Fruit fly (Drosophila melanogaster) whole organism, embryonic: ENCODE measurements around the gene Hayan.

ENCODE experiments used
- CG10147 ChIP-seq: fragments of 200-800 bp; sonication (Bioruptor generic); optimal IDR thresholded peaks from 2 replicates; lab custom pipeline; 2019; ENCODE audit warnings: missing biosample characterization, mild to moderate bottlenecking, missing genetic modification characterization, moderate library complexity
- CG12942 ChIP-seq: fragments of 200-800 bp; sonication (Bioruptor generic); optimal IDR thresholded peaks from 3 replicates; lab custom pipeline; 2016; ENCODE audit warnings: missing biosample characterization, missing genetic modification characterization
- CG15011 ChIP-seq: fragments of 200-800 bp; sonication (Bioruptor generic); optimal IDR thresholded peaks from 3 replicates; lab custom pipeline; 2018; ENCODE audit warnings: missing biosample characterization, mild to moderate bottlenecking, missing genetic modification characterization
- CG15696 ChIP-seq: fragments of 200-800 bp; sonication (Bioruptor generic); optimal IDR thresholded peaks from 2 replicates; lab custom pipeline; 2019; ENCODE audit warnings: missing biosample characterization, mild to moderate bottlenecking, missing genetic modification characterization, moderate library complexity
- CG17186 ChIP-seq: fragments of 200-800 bp; sonication (Bioruptor generic); optimal IDR thresholded peaks from 3 replicates; lab custom pipeline; 2017; ENCODE audit warnings: missing biosample characterization, missing genetic modification reagents, missing genetic modification characterization
- CG17385 ChIP-seq: fragments of 200-800 bp; sonication (Bioruptor generic); optimal IDR thresholded peaks from 3 replicates; lab custom pipeline; 2018; ENCODE audit warnings: missing biosample characterization, mild to moderate bottlenecking, missing genetic modification characterization
- CG2678 ChIP-seq: fragments of 200-800 bp; sonication (Bioruptor generic); optimal IDR thresholded peaks from 3 replicates; lab custom pipeline; 2019; ENCODE audit warnings: missing biosample characterization, mild to moderate bottlenecking, missing genetic modification characterization, moderate library complexity
- CG3281 ChIP-seq: fragments of 200-800 bp; sonication (Bioruptor generic); optimal IDR thresholded peaks from 3 replicates; lab custom pipeline; 2017; ENCODE audit warnings: missing biosample characterization, mild to moderate bottlenecking, missing genetic modification characterization
- CG33213 ChIP-seq: fragments of 200-800 bp; sonication (Bioruptor generic); optimal IDR thresholded peaks from 3 replicates; lab custom pipeline; 2016; ENCODE audit warnings: missing biosample characterization, missing genetic modification characterization
- CG34422 ChIP-seq: fragments of 200-800 bp; sonication (Bioruptor generic); IDR thresholded peaks from 3 replicates; pipeline ENCODE4 v1.3.6; 2022; ENCODE audit warnings: missing biosample characterization, missing genetic modification characterization
- CG4282 ChIP-seq: fragments of 200-800 bp; sonication (Bioruptor generic); optimal IDR thresholded peaks from 2 replicates; lab custom pipeline; 2016; ENCODE audit warnings: missing biosample characterization, missing genetic modification characterization
- CG7963 ChIP-seq: fragments of 200-800 bp; sonication (Bioruptor generic); IDR thresholded peaks from 3 replicates; pipeline ENCODE4 v1.3.6; 2022; ENCODE audit warnings: missing biosample characterization, missing genetic modification characterization; ENCODE audit not compliant: partially characterized antibody
- CG7987 ChIP-seq: fragments of 200-800 bp; sonication (Bioruptor generic); optimal IDR thresholded peaks from 2 replicates; lab custom pipeline; 2018; ENCODE audit warnings: missing biosample characterization, mild to moderate bottlenecking, missing genetic modification characterization, moderate library complexity
- CG8924 ChIP-seq: fragments of 200-800 bp; optimal IDR thresholded peaks from 3 replicates; lab custom pipeline; 2019; ENCODE audit warnings: missing biosample characterization, mild to moderate bottlenecking, missing genetic modification characterization, moderate library complexity
- Camta ChIP-seq: fragments of 200-800 bp; sonication (Bioruptor generic); optimal IDR thresholded peaks from 2 replicates; lab custom pipeline; 2016; ENCODE audit warnings: missing biosample characterization, missing genetic modification characterization
- CkIIα-i1 ChIP-seq: fragments of 200-800 bp; sonication (Bioruptor generic); IDR thresholded peaks from 2 replicates; pipeline ENCODE4 v1.3.6; 2022; ENCODE audit warnings: missing biosample characterization, missing genetic modification characterization
- CoRest ChIP-seq: fragments of 200-800 bp; sonication (Bioruptor generic); optimal IDR thresholded peaks from 3 replicates; lab custom pipeline; 2018; ENCODE audit warnings: missing biosample characterization, mild to moderate bottlenecking, missing genetic modification characterization, moderate library complexity
- D19A ChIP-seq: fragments of 200-800 bp; optimal IDR thresholded peaks from 3 replicates; lab custom pipeline; 2019; ENCODE audit warnings: missing biosample characterization, mild to moderate bottlenecking, missing genetic modification characterization, moderate library complexity
- Dip2 ChIP-seq: fragments of 200-800 bp; sonication (Bioruptor generic); IDR thresholded peaks from 2 replicates; pipeline ENCODE4 v1.3.6; 2022; ENCODE audit warnings: missing biosample characterization, missing genetic modification characterization
- Dip3 ChIP-seq: fragments of 200-800 bp; sonication (Bioruptor generic); optimal IDR thresholded peaks from 3 replicates; lab custom pipeline; 2016; ENCODE audit warnings: missing biosample characterization, missing genetic modification characterization
- Dp ChIP-seq: fragments of 200-800 bp; sonication (Bioruptor generic); optimal IDR thresholded peaks from 2 replicates; lab custom pipeline; 2018; ENCODE audit warnings: missing biosample characterization, mild to moderate bottlenecking, missing genetic modification characterization, moderate library complexity
- Ets65A ChIP-seq: fragments of 200-800 bp; sonication (Bioruptor generic); peaks from one replicate; lab custom pipeline; 2016; ENCODE audit warnings: missing biosample characterization, missing genetic modification characterization
- GATAe ChIP-seq: fragments of 200-800 bp; sonication (Bioruptor generic); conservative IDR thresholded peaks from 2 replicates; pipeline ENCODE4 v1.3.6; 2022; ENCODE audit warnings: missing biosample characterization, missing genetic modification characterization
- HLH54F ChIP-seq: fragments of 200-800 bp; sonication (Bioruptor generic); optimal IDR thresholded peaks from 3 replicates; lab custom pipeline; 2016; ENCODE audit warnings: missing biosample characterization, missing genetic modification characterization
- Mrtf ChIP-seq: fragments of 200-800 bp; sonication (Bioruptor generic); IDR thresholded peaks from 3 replicates; pipeline ENCODE4 v1.3.6; 2022; ENCODE audit warnings: missing biosample characterization, missing genetic modification characterization
- Optix ChIP-seq: fragments of 200-800 bp; sonication (Bioruptor generic); IDR thresholded peaks from 3 replicates; pipeline ENCODE4 v1.3.6; 2022; ENCODE audit warnings: missing biosample characterization, missing genetic modification characterization
- Sox100B ChIP-seq: fragments of 200-800 bp; sonication (Bioruptor generic); optimal IDR thresholded peaks from 3 replicates; lab custom pipeline; 2018; ENCODE audit warnings: missing biosample characterization, mild to moderate bottlenecking, missing genetic modification characterization
- Spps ChIP-seq: fragments of 200-800 bp; sonication (Bioruptor generic); optimal IDR thresholded peaks from 2 replicates; lab custom pipeline; 2018; ENCODE audit warnings: missing biosample characterization, mild to moderate bottlenecking, missing genetic modification characterization
- Sry-δ ChIP-seq: fragments of 200-800 bp; sonication (Bioruptor generic); optimal IDR thresholded peaks from 2 replicates; lab custom pipeline; 2016; ENCODE audit warnings: missing biosample characterization, missing genetic modification characterization
- TFAM ChIP-seq: fragments of 200-800 bp; sonication (Bioruptor generic); optimal IDR thresholded peaks from 2 replicates; lab custom pipeline; 2017; ENCODE audit warnings: missing biosample characterization, missing genetic modification characterization, inconsistent platforms
- Trl ChIP-seq, 3 experiments: fragments of >200 bp in 2 of 3; fragments of 200-800 bp in 1 of 3; sonication (Bioruptor generic) in 1 of 3; optimal IDR thresholded peaks; 2 replicates in 1 of 3; 3 replicates in 2 of 3; lab custom pipeline; 2016 to 2017; ENCODE audit warnings: missing biosample characterization in 1 of 3, missing genetic modification characterization in 1 of 3
- aop ChIP-seq: fragments of 200-800 bp; sonication (Bioruptor generic); IDR thresholded peaks from 2 replicates; pipeline ENCODE4 v1.3.6; 2022; ENCODE audit warnings: missing biosample characterization, missing genetic modification characterization
- ato ChIP-seq: fragments of 200-800 bp; sonication (Bioruptor generic); IDR thresholded peaks from 2 replicates; pipeline ENCODE4 v1.3.6; 2022; ENCODE audit warnings: missing biosample characterization, missing genetic modification characterization; ENCODE audit not compliant: partially characterized antibody
- crc ChIP-seq: fragments of 200-800 bp; sonication (Bioruptor generic); optimal IDR thresholded peaks from 2 replicates; lab custom pipeline; 2016; ENCODE audit warnings: missing biosample characterization, missing genetic modification characterization
- crp ChIP-seq, 2 experiments: fragments of 200-800 bp; sonication (Bioruptor generic); optimal IDR thresholded peaks; 2 replicates in 1 of 2; 3 replicates in 1 of 2; lab custom pipeline; 2017; ENCODE audit warnings: missing biosample characterization in 2 of 2, missing genetic modification characterization in 2 of 2, mild to moderate bottlenecking in 1 of 2, moderate library complexity in 1 of 2
- da ChIP-seq: fragments of 200-800 bp; sonication (Bioruptor generic); optimal IDR thresholded peaks from 2 replicates; lab custom pipeline; 2016; ENCODE audit warnings: missing biosample characterization, missing genetic modification characterization
- exex ChIP-seq: fragments of 200-800 bp; sonication (Bioruptor generic); optimal IDR thresholded peaks from 4 replicates; lab custom pipeline; 2018; ENCODE audit warnings: missing biosample characterization, mild to moderate bottlenecking, missing genetic modification characterization, moderate library complexity
- her ChIP-seq: fragments of 200-800 bp; sonication (Bioruptor generic); optimal IDR thresholded peaks from 2 replicates; lab custom pipeline; 2016; ENCODE audit warnings: missing biosample characterization, missing genetic modification characterization
- insv ChIP-seq, 2 experiments: fragments of 200-800 bp; sonication (Bioruptor generic); optimal IDR thresholded peaks; 3 replicates each; lab custom pipeline; 2016 to 2018; ENCODE audit warnings: missing biosample characterization in 2 of 2, missing genetic modification characterization in 2 of 2
- jumu ChIP-seq: fragments of 200-800 bp; sonication (Bioruptor generic); optimal IDR thresholded peaks from 3 replicates; lab custom pipeline; 2016; ENCODE audit warnings: missing biosample characterization, missing genetic modification characterization
- ken ChIP-seq: fragments of 200-800 bp; sonication (Bioruptor generic); IDR thresholded peaks from 3 replicates; pipeline ENCODE4 v1.3.6; 2022; ENCODE audit warnings: missing biosample characterization, missing genetic modification characterization
- knrl ChIP-seq: fragments of 200-800 bp; sonication (Bioruptor generic); IDR thresholded peaks from 3 replicates; pipeline ENCODE4 v1.3.6; 2022; ENCODE audit warnings: missing biosample characterization, missing genetic modification characterization; ENCODE audit not compliant: partially characterized antibody
- maf-S ChIP-seq: fragments of 200-800 bp; sonication (Bioruptor generic); optimal IDR thresholded peaks from 2 replicates; lab custom pipeline; 2016; ENCODE audit warnings: missing biosample characterization, missing genetic modification characterization
- oc ChIP-seq: fragments of 200-800 bp; sonication (Bioruptor generic); optimal IDR thresholded peaks from 2 replicates; lab custom pipeline; 2018; ENCODE audit warnings: missing biosample characterization, mild to moderate bottlenecking, missing genetic modification characterization, moderate library complexity
- odd ChIP-seq: fragments of 200-800 bp; sonication (Bioruptor generic); optimal IDR thresholded peaks from 2 replicates; lab custom pipeline; 2017; ENCODE audit warnings: missing biosample characterization, mild to moderate bottlenecking, missing genetic modification characterization
- org-1 ChIP-seq: fragments of 200-800 bp; sonication (Bioruptor generic); optimal IDR thresholded peaks from 2 replicates; lab custom pipeline; 2017; ENCODE audit warnings: missing biosample characterization, missing genetic modification characterization
- rib ChIP-seq: fragments of 200-800 bp; sonication (Bioruptor generic); IDR thresholded peaks from 2 replicates; pipeline ENCODE4 v1.3.6; 2022; ENCODE audit warnings: missing biosample characterization, missing genetic modification characterization
- sr ChIP-seq: fragments of 200-800 bp; sonication (Bioruptor generic); IDR thresholded peaks from 3 replicates; pipeline ENCODE4 v1.3.6; 2022; ENCODE audit warnings: missing biosample characterization, missing genetic modification characterization
- tin ChIP-seq: fragments of 200-800 bp; sonication (Bioruptor generic); optimal IDR thresholded peaks from 3 replicates; lab custom pipeline; 2016; ENCODE audit warnings: missing biosample characterization, missing genetic modification characterization
- vvl ChIP-seq: fragments of 200-800 bp; sonication (Bioruptor generic); IDR thresholded peaks from 2 replicates; pipeline ENCODE4 v1.3.6; 2022; ENCODE audit warnings: missing biosample characterization, missing genetic modification characterization
- yki ChIP-seq: fragments of >200 bp; optimal IDR thresholded peaks from 3 replicates; lab custom pipeline; 2018

Gene Hayan

DNA sequence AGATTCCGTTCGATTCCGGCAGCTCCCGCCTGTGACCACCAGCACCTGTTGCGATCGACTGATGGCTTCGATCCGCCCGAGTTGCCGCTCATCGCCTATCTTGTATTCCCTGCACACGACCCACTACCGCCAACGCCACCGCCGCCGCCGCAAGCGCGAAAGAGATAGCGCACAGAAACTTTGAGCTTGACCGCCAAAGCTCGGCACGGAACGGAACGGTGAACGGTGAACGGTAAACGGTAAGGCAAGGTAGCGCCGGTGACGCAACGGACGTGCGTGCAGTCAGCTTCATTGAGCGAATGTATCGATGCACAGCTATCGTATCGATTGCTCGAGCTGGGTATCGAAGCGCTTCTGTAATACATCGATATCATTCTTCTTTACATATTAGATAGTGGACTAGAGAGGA, 28.7 kb upstream of the Hayan start, which contains the start of gene Ggt-1:
Ggt-1 (minus strand) TSS at position 251 of the 409 bp plus-strand sequence.
- TF ChIP-seq da (GFP tag; lab: Kevin White, UChicago) (no peak), CG3281 (GFP tag; lab: Kevin White, UChicago) (no peak), CoRest (tag; lab: Kevin White, UChicago) (no peak), CkIIα-i1 (GFP tag; lab: Robert Waterston, UW) (no peak; the same call in 1 of the 2 replicates), Dp (GFP tag; lab: Kevin White, UChicago) (peak; percentile 34), ato (GFP tag; lab: Robert Waterston, UW) (peak; percentile 94), CG34422 (0 out of 3 replicates have a peak, but pooled peaks have one; percentile 17), insv (GFP tag; optimal IDR thresholded peaks at IDR 0.05; lab: Kevin White, UChicago) (no peak), maf-S (GFP tag; lab: Kevin White, UChicago) (no peak), exex (tag; lab: Kevin White, UChicago) (no peak), sr (GFP tag; lab: Robert Waterston, UW) (peak; percentile 79), tin (GFP tag; lab: Kevin White, UChicago) (no peak), Mrtf (GFP tag; lab: Robert Waterston, UW) (no peak), Ets65A (GFP tag; lab: Kevin White, UChicago) (no peak), yki (no peak), CG15696 (no peak), CG2678 (tag; lab: Kevin White, UChicago) (no peak), Spps (tag; lab: Kevin White, UChicago) (no peak), CG17186 (GFP tag; lab: Kevin White, UChicago) (peak; percentile 87), odd (no peak), org-1 (GFP tag; lab: Kevin White, UChicago) (no peak), CG12942 (GFP tag; lab: Kevin White, UChicago) (no peak), ken (GFP tag; lab: Robert Waterston, UW) (no peak), rib (GFP tag; lab: Robert Waterston, UW) (no peak), oc (tag; lab: Kevin White, UChicago) (no peak), crc (GFP tag; lab: Kevin White, UChicago) (no peak), TFAM (GFP tag; lab: Kevin White, UChicago) (no peak), CG7987 (no peak), CG8924 (tag; lab: Kevin White, UChicago) (no peak), aop (GFP tag; lab: Robert Waterston, UW) (no peak), Dip3 (GFP tag; lab: Kevin White, UChicago) (no peak), crp (GFP tag; optimal IDR thresholded peaks at IDR 0.05; lab: Kevin White, UChicago) (no peak), HLH54F (GFP tag; lab: Kevin White, UChicago) (no peak), CG17385 (GFP tag; lab: Kevin White, UChicago) (no peak), CG10147 (no peak), vvl (GFP tag; lab: Robert Waterston, UW) (peak; percentile 27; the same call in 1 of the 2 replicates), CG15011 (GFP tag; lab: Kevin White, UChicago) (no peak), Sry-δ (peak; percentile 67), jumu (GFP tag; lab: Kevin White, UChicago) (no peak), GATAe (GFP tag; lab: Robert Waterston, UW) (no peak), knrl (GFP tag; lab: Robert Waterston, UW) (peak; percentile 91), CG7963 (GFP tag; lab: Robert Waterston, UW) (peak; percentile 92), Sox100B (GFP tag; lab: Kevin White, UChicago) (no peak), CG33213 (GFP tag; lab: Kevin White, UChicago) (no peak), Trl (optimal IDR thresholded peaks at IDR 0.05; lab: Kevin White, UChicago) (no peak), Trl (GFP tag; optimal IDR thresholded peaks at IDR 0.05; lab: Kevin White, UChicago) (no peak), Optix (GFP tag; lab: Robert Waterston, UW) (no peak), Dip2 (GFP tag; lab: Robert Waterston, UW) (no peak), CG4282 (GFP tag; lab: Kevin White, UChicago) (no peak), her (no peak), Camta (GFP tag; lab: Kevin White, UChicago) (no peak), D19A (tag; lab: Kevin White, UChicago) (no peak)
